Fruit fly (Drosophila melanogaster): ENCODE data around the gene CG17600.

The CG17600 gene

dm6 chrX:22510776-22511175, 4.2 kb upstream of the CG17600 start:
- TF ChIP-seq Snoo (tag; optimal IDR thresholded peaks at IDR 0.05) (no peak), gl (tag; optimal IDR thresholded peaks at IDR 0.05) (no peak), fd96Ca (GFP tag; IDR thresholded peaks at IDR 0.05) (no peak), CG8159 (tag; optimal IDR thresholded peaks at IDR 0.05) (no peak), CG12605 (GFP tag; IDR thresholded peaks at IDR 0.05) (no peak), CG14655 (GFP tag; optimal IDR thresholded peaks at IDR 0.05) (no peak)

- TF ChIP-seq CG17806 (tag; optimal IDR thresholded peaks at IDR 0.05) (no peak), Snoo (tag; optimal IDR thresholded peaks at IDR 0.05) (no peak), gl (tag; optimal IDR thresholded peaks at IDR 0.05) (no peak), CG10348 (GFP tag; IDR thresholded peaks at IDR 0.05) (no peak), CG34367 (tag; optimal IDR thresholded peaks at IDR 0.05) (no peak), CG9948 (tag; optimal IDR thresholded peaks at IDR 0.05) (no peak), CG12605 (GFP tag; IDR thresholded peaks at IDR 0.05) (no peak)
Observed at dm6 chrX:22512071-22512470, 2.9 kb upstream of the CG17600 start.

- TF ChIP-seq CG4496 (GFP tag; IDR thresholded peaks at IDR 0.05) (no peak), EcR (GFP tag; optimal IDR thresholded peaks at IDR 0.05) (no peak), Snoo (tag; optimal IDR thresholded peaks at IDR 0.05) (no peak), CG17806 (tag; optimal IDR thresholded peaks at IDR 0.05) (no peak), Pif1B (GFP tag; optimal IDR thresholded peaks at IDR 0.05) (no peak), D1 (tag; optimal IDR thresholded peaks at IDR 0.05) (no peak), CG14655 (GFP tag; optimal IDR thresholded peaks at IDR 0.05) (no peak), CG10348 (GFP tag; IDR thresholded peaks at IDR 0.05) (no peak), CG34367 (tag; optimal IDR thresholded peaks at IDR 0.05) (no peak), Pif1A (GFP tag; optimal IDR thresholded peaks at IDR 0.05) (no peak), Ets98B (GFP tag; IDR thresholded peaks at IDR 0.05) (no peak)
Observed at dm6 chrX:22527210-22527609, 12.2 kb downstream of the CG17600 start.

dm6 chrX:22529664-22530321, 14.8 kb downstream of the CG17600 start, which contains the start of gene S6kII:
Gene S6kII (plus strand): TSS chrX:22529964.
- TF ChIP-seq CG32121 (GFP tag; IDR thresholded peaks at IDR 0.05) (no peak), CG17806 (tag; optimal IDR thresholded peaks at IDR 0.05) (no peak), CG10348 (GFP tag; IDR thresholded peaks at IDR 0.05) (no peak), CG15710 (tag; optimal IDR thresholded peaks at IDR 0.05) (no peak), Pif1B (GFP tag; optimal IDR thresholded peaks at IDR 0.05) (no peak), D1 (tag; optimal IDR thresholded peaks at IDR 0.05) (no peak), EcR (GFP tag; optimal IDR thresholded peaks at IDR 0.05) (no peak), rn (GFP tag; IDR thresholded peaks at IDR 0.05) (no peak), Snoo (tag; optimal IDR thresholded peaks at IDR 0.05) (no peak), CG8301 (tag; optimal IDR thresholded peaks at IDR 0.05) (no peak), CG9948 (tag; optimal IDR thresholded peaks at IDR 0.05) (no peak), CG34367 (tag; optimal IDR thresholded peaks at IDR 0.05) (no peak), CG12605 (GFP tag; IDR thresholded peaks at IDR 0.05) (no peak), Pif1A (GFP tag; optimal IDR thresholded peaks at IDR 0.05) (no peak), CG14655 (GFP tag; optimal IDR thresholded peaks at IDR 0.05) (no peak), gl (tag; optimal IDR thresholded peaks at IDR 0.05) (no peak), CG4496 (GFP tag; IDR thresholded peaks at IDR 0.05) (no peak), CG8159 (tag; optimal IDR thresholded peaks at IDR 0.05) (no peak), CG13204 (GFP tag; optimal IDR thresholded peaks at IDR 0.05) (no peak), Ets98B (GFP tag; IDR thresholded peaks at IDR 0.05) (no peak)

dm6 chrX:22540065-22540504, 25.1 kb downstream of the CG17600 start, which contains the start of gene CG17598:
Gene CG17598 (minus strand): TSS chrX:22540383.
- TF ChIP-seq CG12605 (GFP tag; IDR thresholded peaks at IDR 0.05): no peak
- no peak for TF ChIP-seq CG15710 (tag; optimal IDR thresholded peaks at IDR 0.05)
- TF ChIP-seq CG8159 (tag; optimal IDR thresholded peaks at IDR 0.05): no peak
- TF ChIP-seq Snoo (tag; optimal IDR thresholded peaks at IDR 0.05): no peak
- no peak for TF ChIP-seq CG4496 (GFP tag; IDR thresholded peaks at IDR 0.05)
- no peak for TF ChIP-seq Pif1A (GFP tag; optimal IDR thresholded peaks at IDR 0.05)
- no peak for TF ChIP-seq CG34367 (tag; optimal IDR thresholded peaks at IDR 0.05)
- no peak for TF ChIP-seq CG9948 (tag; optimal IDR thresholded peaks at IDR 0.05)
- TF ChIP-seq rn (GFP tag; IDR thresholded peaks at IDR 0.05): no peak
- TF ChIP-seq CG8301 (tag; optimal IDR thresholded peaks at IDR 0.05): no peak
- no peak for TF ChIP-seq Ets98B (GFP tag; IDR thresholded peaks at IDR 0.05)
- TF ChIP-seq CG13204 (GFP tag; optimal IDR thresholded peaks at IDR 0.05): no peak
- TF ChIP-seq CG10348 (GFP tag; IDR thresholded peaks at IDR 0.05): no peak
- no peak for TF ChIP-seq EcR (GFP tag; optimal IDR thresholded peaks at IDR 0.05)
- TF ChIP-seq fd96Ca (GFP tag; IDR thresholded peaks at IDR 0.05): no peak
- no peak for TF ChIP-seq CG17806 (tag; optimal IDR thresholded peaks at IDR 0.05)
- TF ChIP-seq CG32121 (GFP tag; IDR thresholded peaks at IDR 0.05): no peak
- TF ChIP-seq CG14655 (GFP tag; optimal IDR thresholded peaks at IDR 0.05): no peak

dm6 chrX:22544222-22544621, 29.2 kb downstream of the CG17600 start, which contains the start of gene Cluap1:
Gene Cluap1 (minus strand): TSS chrX:22544322.
- TF ChIP-seq CG4496 (GFP tag; IDR thresholded peaks at IDR 0.05) (no peak), CG32121 (GFP tag; IDR thresholded peaks at IDR 0.05) (no peak), rn (GFP tag; IDR thresholded peaks at IDR 0.05) (no peak), fd96Ca (GFP tag; IDR thresholded peaks at IDR 0.05) (no peak), CG34367 (tag; optimal IDR thresholded peaks at IDR 0.05) (no peak), CG10348 (GFP tag; IDR thresholded peaks at IDR 0.05) (no peak), CG15710 (tag; optimal IDR thresholded peaks at IDR 0.05) (no peak), Pif1B (GFP tag; optimal IDR thresholded peaks at IDR 0.05) (no peak), CG12605 (GFP tag; IDR thresholded peaks at IDR 0.05) (no peak), Pif1A (GFP tag; optimal IDR thresholded peaks at IDR 0.05) (no peak), Ets98B (GFP tag; IDR thresholded peaks at IDR 0.05) (no peak), CG8301 (tag; optimal IDR thresholded peaks at IDR 0.05) (no peak), EcR (GFP tag; optimal IDR thresholded peaks at IDR 0.05) (no peak), CG8159 (tag; optimal IDR thresholded peaks at IDR 0.05) (no peak)

Data from whole organism, pupa.